Worm (Caenorhabditis elegans) whole organism, early embryonic: ENCODE data around the gene M195.2.

ENCODE experiments used
- B0310.2 ChIP-seq: sonication (generic microtip); optimal IDR thresholded peaks from 2 replicates; lab custom pipeline; 2016; ENCODE audit warnings: mild to moderate bottlenecking, missing genetic modification characterization, missing compliant biosample characterization
- F13C5.2 ChIP-seq: sonication (generic microtip); optimal IDR thresholded peaks from 2 replicates; lab custom pipeline; 2017; ENCODE audit warnings: mild to moderate bottlenecking, missing genetic modification characterization, inconsistent platforms, missing compliant biosample characterization
- aly-1 ChIP-seq: sonication (generic microtip); optimal IDR thresholded peaks from 2 replicates; lab custom pipeline; 2016; ENCODE audit warnings: missing genetic modification characterization, missing compliant biosample characterization
- ama-1 ChIP-seq: fragments of 150-350 bp; optimal IDR thresholded peaks from 2 replicates; lab custom pipeline; 2014
- ceh-13 ChIP-seq: fragments of 200-800 bp; sonication (Bioruptor generic); optimal IDR thresholded peaks from 2 replicates; lab custom pipeline; 2018; ENCODE audit warnings: mild to moderate bottlenecking, missing genetic modification characterization, missing compliant biosample characterization
- ceh-36 ChIP-seq: sonication (generic microtip); optimal IDR thresholded peaks from 2 replicates; lab custom pipeline; 2016; ENCODE audit warnings: missing genetic modification characterization, inconsistent platforms, missing compliant biosample characterization
- ets-7 ChIP-seq: sonication (generic microtip); optimal IDR thresholded peaks from 2 replicates; lab custom pipeline; 2016; ENCODE audit warnings: missing genotype, missing genetic modification characterization, missing compliant biosample characterization
- flt-1 ChIP-seq: fragments of 200-800 bp; sonication (Bioruptor generic); IDR thresholded peaks from 2 replicates; pipeline ENCODE4 v1.3.6; 2022; ENCODE audit warnings: missing genetic modification characterization, missing compliant biosample characterization
- hmbx-1 ChIP-seq: sonication (generic microtip); optimal IDR thresholded peaks from 2 replicates; lab custom pipeline; 2016; ENCODE audit warnings: mild to moderate bottlenecking, missing genetic modification characterization, missing compliant biosample characterization
- hmg-4 ChIP-seq: fragments of 200-800 bp; sonication (Bioruptor generic); optimal IDR thresholded peaks from 2 replicates; lab custom pipeline; 2018; ENCODE audit warnings: mild to moderate bottlenecking, missing genetic modification characterization, missing compliant biosample characterization
- hnd-1 ChIP-seq: sonication (generic microtip); optimal IDR thresholded peaks from 2 replicates; lab custom pipeline; 2016; ENCODE audit warnings: missing genetic modification characterization, missing compliant biosample characterization
- pes-1 ChIP-seq: fragments of 200-800 bp; sonication (Bioruptor generic); IDR thresholded peaks from 2 replicates; pipeline ENCODE4 v1.3.6; 2022; ENCODE audit warnings: missing genetic modification reagents, missing genetic modification characterization, missing compliant biosample characterization
- scrt-1 ChIP-seq: fragments of 200-800 bp; sonication (Bioruptor generic); IDR thresholded peaks from 2 replicates; pipeline ENCODE4 v1.3.6; 2022; ENCODE audit warnings: missing genetic modification characterization, missing compliant biosample characterization
- sea-1 ChIP-seq: fragments of 200-800 bp; sonication (Bioruptor generic); conservative IDR thresholded peaks from 2 replicates; pipeline ENCODE4 v1.3.6; 2022; ENCODE audit warnings: missing genetic modification characterization, missing compliant biosample characterization
- tbx-11 ChIP-seq: fragments of 200-800 bp; sonication (Bioruptor generic); IDR thresholded peaks from 2 replicates; pipeline ENCODE4 v1.3.6; 2022; ENCODE audit warnings: missing genetic modification characterization, missing compliant biosample characterization
- tbx-37 ChIP-seq: fragments of 200-800 bp; sonication (Bioruptor generic); conservative IDR thresholded peaks from 2 replicates; pipeline ENCODE4 v1.3.6; 2022; ENCODE audit warnings: missing genetic modification reagents, missing genetic modification characterization, missing compliant biosample characterization
- tra-4 ChIP-seq: sonication (generic microtip); optimal IDR thresholded peaks from 2 replicates; lab custom pipeline; 2017; ENCODE audit warnings: missing genetic modification characterization, missing compliant biosample characterization

M195.2 gene

ce11 chrII:8326228-8326960, 34.2 kb upstream of the M195.2 start:
- TF ChIP-seq tbx-37 (GFP tag; lab: Robert Waterston, UW), result 0 out of 2 replicates have a peak, but pooled peaks have one; percentile 29
- TF ChIP-seq aly-1 (tag; lab: Kevin White, UChicago), result no peak

ce11 chrII:8327450-8327849, 33.1 kb upstream of the M195.2 start:
- TF ChIP-seq ceh-13 (GFP tag; lab: Kevin White, UChicago) (no peak), tbx-11 (GFP tag; lab: Robert Waterston, UW) (no peak), ets-7 (tag; lab: Kevin White, UChicago) (no peak), F13C5.2 (no peak), hnd-1 (tag; lab: Kevin White, UChicago) (no peak), ceh-36 (tag; lab: Kevin White, UChicago) (no peak), hmbx-1 (tag; lab: Kevin White, UChicago) (no peak), tbx-37 (GFP tag; lab: Robert Waterston, UW) (no peak), aly-1 (tag; lab: Kevin White, UChicago) (no peak), flt-1 (no peak), hmg-4 (GFP tag; lab: Kevin White, UChicago) (no peak), tra-4 (tag; lab: Kevin White, UChicago) (no peak), pes-1 (GFP tag; lab: Robert Waterston, UW) (no peak)

- TF ChIP-seq pes-1 (GFP tag; lab: Robert Waterston, UW) (no peak), hmbx-1 (tag; lab: Kevin White, UChicago) (no peak), hmg-4 (GFP tag; lab: Kevin White, UChicago) (peak; percentile 28), hnd-1 (tag; lab: Kevin White, UChicago) (no peak), ets-7 (tag; lab: Kevin White, UChicago) (no peak), F13C5.2 (peak; percentile 75), flt-1 (peak; percentile 46; the same call in 1 of the 2 replicates), ceh-13 (GFP tag; lab: Kevin White, UChicago) (no peak), tbx-11 (GFP tag; lab: Robert Waterston, UW) (no peak), tbx-37 (GFP tag; lab: Robert Waterston, UW) (0 out of 2 replicates have a peak, but pooled peaks have one; percentile 41), B0310.2 (tag; lab: Kevin White, UChicago) (no peak), aly-1 (tag; lab: Kevin White, UChicago) (no peak), sea-1 (GFP tag; lab: Robert Waterston, UW) (no peak), ceh-36 (tag; lab: Kevin White, UChicago) (no peak), ama-1 (lab: Kevin White, UChicago) (no peak), tra-4 (tag; lab: Kevin White, UChicago) (no peak), scrt-1 (GFP tag; lab: Robert Waterston, UW) (no peak)
Measured at ce11 chrII:8328820-8329339, 31.7 kb upstream of the M195.2 start, which contains the start of gene hel-1. hel-1 (minus strand) TSS chrII:8328870.

ce11 chrII:8329462-8329861, 31.1 kb upstream of the M195.2 start, which contains the start of gene C26D10.4:
C26D10.4 (plus strand) TSS chrII:8329762.
- no peak for TF ChIP-seq hmg-4 (GFP tag; lab: Kevin White, UChicago)
- no peak for TF ChIP-seq B0310.2 (tag; lab: Kevin White, UChicago)
- no peak for TF ChIP-seq ama-1 (lab: Kevin White, UChicago)
- no peak for TF ChIP-seq tra-4 (tag; lab: Kevin White, UChicago)
- no peak for TF ChIP-seq ceh-13 (GFP tag; lab: Kevin White, UChicago)
- no peak for TF ChIP-seq scrt-1 (GFP tag; lab: Robert Waterston, UW)
- TF ChIP-seq F13C5.2, result no peak
- TF ChIP-seq sea-1 (GFP tag; lab: Robert Waterston, UW), result no peak

- TF ChIP-seq sea-1 (GFP tag; lab: Robert Waterston, UW) (no peak), tbx-11 (GFP tag; lab: Robert Waterston, UW) (no peak), aly-1 (tag; lab: Kevin White, UChicago) (no peak), tra-4 (tag; lab: Kevin White, UChicago) (no peak), tbx-37 (GFP tag; lab: Robert Waterston, UW) (no peak), hnd-1 (tag; lab: Kevin White, UChicago) (no peak), ets-7 (tag; lab: Kevin White, UChicago) (no peak), hmbx-1 (tag; lab: Kevin White, UChicago) (no peak), pes-1 (GFP tag; lab: Robert Waterston, UW) (no peak), ama-1 (lab: Kevin White, UChicago) (no peak), B0310.2 (tag; lab: Kevin White, UChicago) (no peak), F13C5.2 (no peak), flt-1 (no peak), scrt-1 (GFP tag; lab: Robert Waterston, UW) (no peak), ceh-36 (tag; lab: Kevin White, UChicago) (no peak), hmg-4 (GFP tag; lab: Kevin White, UChicago) (no peak), ceh-13 (GFP tag; lab: Kevin White, UChicago) (no peak)
Measured at ce11 chrII:8333643-8334042, 26.9 kb upstream of the M195.2 start, which contains the start of gene C26D10.7. C26D10.7 (plus strand) TSS chrII:8333943.

- TF ChIP-seq hmg-4 (GFP tag; lab: Kevin White, UChicago), result no peak
- no peak for TF ChIP-seq scrt-1 (GFP tag; lab: Robert Waterston, UW)
- TF ChIP-seq pes-1 (GFP tag; lab: Robert Waterston, UW), result no peak
- no peak for TF ChIP-seq aly-1 (tag; lab: Kevin White, UChicago)
- TF ChIP-seq hnd-1 (tag; lab: Kevin White, UChicago), result no peak
- TF ChIP-seq B0310.2 (tag; lab: Kevin White, UChicago), result no peak
- TF ChIP-seq ets-7 (tag; lab: Kevin White, UChicago), result no peak
- TF ChIP-seq ceh-36 (tag; lab: Kevin White, UChicago), result no peak
- TF ChIP-seq sea-1 (GFP tag; lab: Robert Waterston, UW), result no peak
- TF ChIP-seq F13C5.2, result no peak
- no peak for TF ChIP-seq ama-1 (lab: Kevin White, UChicago)
- no peak for TF ChIP-seq tbx-11 (GFP tag; lab: Robert Waterston, UW)
Measured at ce11 chrII:8339108-8339507, 21.4 kb upstream of the M195.2 start.
